Fruit fly (Drosophila melanogaster): ENCODE data around the gene CG13114.

dm6 chr2L:9512401-9513198 is 33.0 kb upstream of the CG13114 start:
- TF ChIP-seq fru (GFP tag; optimal IDR thresholded peaks at IDR 0.05) (no peak), Rel (GFP tag; optimal IDR thresholded peaks at IDR 0.05) (no peak), Rel (tag; optimal IDR thresholded peaks at IDR 0.05) (no peak), OdsH (GFP tag; optimal IDR thresholded peaks at IDR 0.05) (no peak), rgr (GFP tag; optimal IDR thresholded peaks at IDR 0.05) (no peak), Vsx2 (GFP tag; optimal IDR thresholded peaks at IDR 0.05; ENCODE audit: partially characterized antibody) (no peak), tai (GFP tag; optimal IDR thresholded peaks at IDR 0.05) (no peak), psq (GFP tag; optimal IDR thresholded peaks at IDR 0.05) (no peak)
